Worm (Caenorhabditis elegans): ENCODE measurements around the gene gsp-1.

ce11 chrV:10711004-10711403, 28.8 kb downstream of the gsp-1 start:
- TF ChIP-seq ets-7 (tag; optimal IDR thresholded peaks at IDR 0.05) (no peak), ceh-36 (tag; optimal IDR thresholded peaks at IDR 0.05) (no peak), scrt-1 (GFP tag; IDR thresholded peaks at IDR 0.05) (no peak), flt-1 (GFP tag; IDR thresholded peaks at IDR 0.05) (no peak), aly-1 (tag; optimal IDR thresholded peaks at IDR 0.05) (no peak), pes-1 (GFP tag; IDR thresholded peaks at IDR 0.05) (no peak), ama-1 (optimal IDR thresholded peaks at IDR 0.05) (no peak), F13C5.2 (tag; optimal IDR thresholded peaks at IDR 0.05) (no peak), B0310.2 (tag; optimal IDR thresholded peaks at IDR 0.05) (no peak), hmg-4 (GFP tag; optimal IDR thresholded peaks at IDR 0.05) (no peak), hmbx-1 (tag; optimal IDR thresholded peaks at IDR 0.05) (no peak), sea-1 (GFP tag; conservative IDR thresholded peaks at IDR 0.05) (no peak), hnd-1 (tag; optimal IDR thresholded peaks at IDR 0.05) (no peak)

Measured in whole organism, early embryonic.